Worm (Caenorhabditis elegans) whole organism, mixed stage, embryonic: ENCODE measurements around the gene ogdh-2.

ENCODE experiments used
- M03D4.4 ChIP-seq: sonication (generic microtip); optimal IDR thresholded peaks from 2 replicates; lab custom pipeline; 2017; ENCODE audit warnings: mild to moderate bottlenecking, missing genetic modification characterization, missing compliant biosample characterization
- bed-3 ChIP-seq: fragments of 200-800 bp; sonication (Bioruptor generic); optimal IDR thresholded peaks from 3 replicates; lab custom pipeline; 2018; ENCODE audit warnings: mild to moderate bottlenecking, missing genetic modification characterization, moderate library complexity, missing compliant biosample characterization
- blmp-1 ChIP-seq: fragments of 150-350 bp; optimal IDR thresholded peaks from 2 replicates; lab custom pipeline; 2014; ENCODE audit warnings: missing biosample characterization, missing genetic modification characterization
- ceh-39 ChIP-seq: fragments of 150-350 bp; optimal IDR thresholded peaks from 2 replicates; lab custom pipeline; 2014; ENCODE audit warnings: missing biosample characterization, missing genetic modification characterization
- ceh-43 ChIP-seq: fragments of 200-800 bp; sonication (Bioruptor generic); optimal IDR thresholded peaks from 2 replicates; lab custom pipeline; 2018; ENCODE audit warnings: mild to moderate bottlenecking, missing genetic modification characterization, moderate library complexity, missing compliant biosample characterization
- ces-1 ChIP-seq: fragments of 150-350 bp; optimal IDR thresholded peaks from 2 replicates; lab custom pipeline; 2014; ENCODE audit warnings: missing biosample characterization, missing genetic modification reagents, missing genetic modification characterization
- drap-1 ChIP-seq: fragments of 200-800 bp; sonication (Bioruptor generic); optimal IDR thresholded peaks from 3 replicates; lab custom pipeline; 2018; ENCODE audit warnings: mild to moderate bottlenecking, missing genetic modification characterization, missing compliant biosample characterization
- elt-1 ChIP-seq: sonication (generic microtip); optimal IDR thresholded peaks from 2 replicates; lab custom pipeline; 2017; ENCODE audit warnings: missing genetic modification characterization, mild to moderate bottlenecking, missing compliant biosample characterization, antibody characterized with exemption, moderate library complexity, borderline replicate concordance; ENCODE audit not compliant: insufficient read depth
- elt-3 ChIP-seq: fragments of 150-350 bp; optimal IDR thresholded peaks from 2 replicates; lab custom pipeline; 2014; ENCODE audit warnings: missing biosample characterization, missing genetic modification characterization
- flh-1 ChIP-seq: fragments of 200-800 bp; sonication (Bioruptor generic); optimal IDR thresholded peaks from 2 replicates; lab custom pipeline; 2018; ENCODE audit warnings: mild to moderate bottlenecking, missing genetic modification characterization, moderate library complexity, missing compliant biosample characterization
- ham-2 ChIP-seq: fragments of 200-800 bp; sonication (Bioruptor generic); optimal IDR thresholded peaks from 2 replicates; lab custom pipeline; 2018; ENCODE audit warnings: mild to moderate bottlenecking, missing genetic modification characterization, missing compliant biosample characterization
- hlh-1 ChIP-seq: fragments of 150-350 bp; optimal IDR thresholded peaks from 2 replicates; lab custom pipeline; 2014; ENCODE audit warnings: missing biosample characterization, missing genetic modification reagents, missing genetic modification characterization
- lin-13 ChIP-seq: fragments of 150-350 bp; optimal IDR thresholded peaks from 2 replicates; lab custom pipeline; 2014; ENCODE audit warnings: missing biosample characterization, missing genetic modification characterization
- lin-32 ChIP-seq: fragments of 200-800 bp; sonication (Bioruptor generic); optimal IDR thresholded peaks from 2 replicates; lab custom pipeline; 2018; ENCODE audit warnings: mild to moderate bottlenecking, missing genetic modification characterization, missing compliant biosample characterization
- lsy-2 ChIP-seq: fragments of 150-350 bp; optimal IDR thresholded peaks from 2 replicates; lab custom pipeline; 2014; ENCODE audit warnings: missing biosample characterization, missing genetic modification characterization
- mab-5 ChIP-seq: fragments of 150-350 bp; optimal IDR thresholded peaks from 2 replicates; lab custom pipeline; 2014; ENCODE audit warnings: missing biosample characterization, missing genetic modification characterization
- mep-1 ChIP-seq: fragments of 150-350 bp; optimal IDR thresholded peaks from 2 replicates; lab custom pipeline; 2017; ENCODE audit warnings: missing biosample characterization, missing genetic modification reagents, missing genetic modification characterization, inconsistent platforms
- mls-2 ChIP-seq: sonication (generic microtip); optimal IDR thresholded peaks from 2 replicates; lab custom pipeline; 2016; ENCODE audit warnings: mild to moderate bottlenecking, missing genetic modification characterization, moderate library complexity, missing compliant biosample characterization
- nhr-12 ChIP-seq: fragments of 150-350 bp; optimal IDR thresholded peaks from 2 replicates; lab custom pipeline; 2014; ENCODE audit warnings: missing biosample characterization, missing genetic modification characterization
- nhr-2 ChIP-seq: fragments of 150-350 bp; optimal IDR thresholded peaks from 2 replicates; lab custom pipeline; 2014; ENCODE audit warnings: missing biosample characterization, missing genetic modification characterization
- nhr-237 ChIP-seq: fragments of 150-350 bp; optimal IDR thresholded peaks from 2 replicates; lab custom pipeline; 2014; ENCODE audit warnings: missing biosample characterization, missing genetic modification characterization
- nhr-28 ChIP-seq: fragments of 150-350 bp; optimal IDR thresholded peaks from 2 replicates; lab custom pipeline; 2014; ENCODE audit warnings: missing biosample characterization, missing genetic modification characterization
- nhr-76 ChIP-seq: sonication (generic microtip); optimal IDR thresholded peaks from 2 replicates; lab custom pipeline; 2017; ENCODE audit warnings: missing biosample characterization, missing genetic modification characterization
- pha-4 ChIP-seq: fragments of 150-350 bp; optimal IDR thresholded peaks from 2 replicates; lab custom pipeline; 2018; ENCODE audit warnings: missing biosample characterization, missing genetic modification reagents, missing genetic modification characterization
- sem-2 ChIP-seq: fragments of 200-800 bp; sonication (Bioruptor generic); optimal IDR thresholded peaks from 2 replicates; lab custom pipeline; 2018; ENCODE audit warnings: mild to moderate bottlenecking, missing genetic modification characterization, missing compliant biosample characterization
- snpc-4 ChIP-seq: fragments of 150-350 bp; optimal IDR thresholded peaks from 2 replicates; lab custom pipeline; 2014; ENCODE audit warnings: missing biosample characterization, missing genetic modification characterization
- tbx-8 ChIP-seq: fragments of 200-800 bp; sonication (Bioruptor generic); optimal IDR thresholded peaks from 2 replicates; lab custom pipeline; 2018; ENCODE audit warnings: mild to moderate bottlenecking, missing genetic modification characterization, moderate library complexity, missing compliant biosample characterization
- unc-120 ChIP-seq: sonication (generic microtip); optimal IDR thresholded peaks from 2 replicates; lab custom pipeline; 2017; ENCODE audit warnings: missing genetic modification characterization, missing compliant biosample characterization; ENCODE audit not compliant: poor library complexity, severe bottlenecking
- unc-39 ChIP-seq: fragments of 150-350 bp; optimal IDR thresholded peaks from 2 replicates; lab custom pipeline; 2014; ENCODE audit warnings: missing biosample characterization, missing genetic modification characterization
- unc-62 ChIP-seq: fragments of 150-350 bp; optimal IDR thresholded peaks from 2 replicates; lab custom pipeline; 2014; ENCODE audit warnings: missing biosample characterization, missing genetic modification reagents, missing genetic modification characterization
- ztf-11 ChIP-seq: fragments of 150-350 bp; optimal IDR thresholded peaks from 2 replicates; lab custom pipeline; 2014; ENCODE audit warnings: missing biosample characterization, missing genetic modification characterization

Gene ogdh-2

DNA sequence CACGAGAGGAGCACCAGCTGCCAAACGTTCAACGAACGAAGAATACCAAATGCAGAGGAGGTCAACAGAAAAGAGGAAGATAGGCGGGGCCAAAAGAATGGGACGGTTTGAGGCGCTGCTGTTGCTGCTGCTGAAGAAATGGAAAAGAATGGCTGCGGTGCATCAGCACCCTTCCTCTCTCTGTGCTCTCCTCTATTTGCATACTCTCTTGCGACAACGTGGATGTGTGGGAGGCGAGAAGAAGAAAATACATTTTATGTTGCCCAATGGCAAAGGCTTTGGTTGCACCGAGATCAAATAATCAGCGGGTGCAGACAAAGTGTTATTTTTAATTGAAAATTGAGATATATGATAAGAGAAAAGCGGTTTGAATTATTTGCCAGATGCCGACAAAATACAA is 35.9 kb upstream of the ogdh-2 start:
- no peak for TF ChIP-seq unc-39 (tag; lab: Kevin White, UChicago)
- TF ChIP-seq, all 35 proteins: peak for 0

DNA sequence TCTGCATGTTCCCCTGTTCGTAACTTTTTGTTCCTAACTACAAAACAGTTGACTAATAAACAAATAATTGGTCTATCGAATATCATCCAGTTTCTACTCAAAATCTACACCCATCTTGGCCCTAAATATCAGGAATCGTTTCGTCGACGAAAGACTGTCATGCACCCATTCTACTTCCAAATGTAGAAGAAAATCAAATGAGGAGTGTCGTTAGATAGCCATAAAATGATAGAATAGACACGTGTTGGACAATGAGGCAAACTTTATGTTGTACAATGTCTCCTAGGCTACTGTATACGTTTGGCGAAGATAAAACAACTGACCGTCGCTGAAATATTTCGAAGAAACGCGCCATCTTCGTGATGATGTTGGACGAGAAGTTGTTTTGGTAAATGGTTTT is 34.3 kb upstream of the ogdh-2 start:
- TF ChIP-seq lsy-2 (tag; lab: Kevin White, UChicago) (no peak), M03D4.4 (tag; lab: Kevin White, UChicago) (no peak), sem-2 (GFP tag; lab: Kevin White, UChicago) (no peak), drap-1 (GFP tag; lab: Kevin White, UChicago) (no peak), nhr-28 (tag; lab: Kevin White, UChicago) (no peak), mab-5 (tag; lab: Kevin White, UChicago) (no peak), elt-1 (tag; lab: Kevin White, UChicago) (no peak), nhr-237 (no peak), ceh-39 (tag; lab: Kevin White, UChicago) (no peak)

- TF ChIP-seq M03D4.4 (tag; lab: Kevin White, UChicago) (no peak), snpc-4 (no peak), sem-2 (GFP tag; lab: Kevin White, UChicago) (no peak), lin-13 (tag; lab: Kevin White, UChicago) (no peak), ceh-43 (no peak), elt-1 (tag; lab: Kevin White, UChicago) (no peak), ztf-11 (tag; lab: Kevin White, UChicago) (no peak), mep-1 (tag; lab: Kevin White, UChicago) (no peak), flh-1 (no peak), drap-1 (GFP tag; lab: Kevin White, UChicago) (no peak), ces-1 (GFP tag; lab: Kevin White, UChicago) (no peak), bed-3 (GFP tag; lab: Kevin White, UChicago) (no peak), nhr-2 (tag; lab: Kevin White, UChicago) (no peak), elt-3 (tag; lab: Kevin White, UChicago) (no peak), ceh-39 (tag; lab: Kevin White, UChicago) (no peak), unc-120 (tag; lab: Kevin White, UChicago) (no peak)
Measured at ce11 chrV:12161157-12161556, 33.1 kb upstream of the ogdh-2 start.

DNA sequence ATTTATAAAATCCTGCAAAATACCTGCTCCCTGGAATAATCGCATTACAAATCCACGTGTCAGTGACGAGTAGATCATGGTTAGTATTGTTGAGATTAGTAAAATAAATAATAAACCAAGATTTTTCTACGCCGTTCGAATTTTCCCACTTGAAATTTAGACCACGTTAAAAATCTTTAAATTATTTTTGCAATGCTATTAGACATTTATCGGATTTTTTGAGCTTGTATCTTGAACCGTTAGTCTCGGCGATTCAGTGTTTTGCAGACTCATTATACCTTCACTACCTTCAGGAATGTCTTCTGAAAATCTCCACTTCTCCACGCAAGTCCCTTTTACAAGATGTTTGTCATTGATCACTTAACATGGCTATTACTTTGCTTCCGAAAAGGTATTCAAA is 32.1 kb upstream of the ogdh-2 start, which contains the start of gene C27A7.5:
Gene C27A7.5 (minus strand): TSS at position 101 of the 400 bp plus-strand sequence.
- TF ChIP-seq pha-4 (tag; lab: Kevin White, UChicago) (no peak), unc-120 (tag; lab: Kevin White, UChicago) (no peak), tbx-8 (GFP tag; lab: Kevin White, UChicago) (no peak), nhr-76 (tag; lab: Kevin White, UChicago) (no peak), elt-3 (tag; lab: Kevin White, UChicago) (no peak), M03D4.4 (tag; lab: Kevin White, UChicago) (no peak), mls-2 (tag; lab: Kevin White, UChicago) (no peak), bed-3 (GFP tag; lab: Kevin White, UChicago) (no peak), nhr-237 (no peak), nhr-2 (tag; lab: Kevin White, UChicago) (no peak)

- TF ChIP-seq elt-3 (tag; lab: Kevin White, UChicago) (no peak), blmp-1 (tag; lab: Kevin White, UChicago) (no peak), ztf-11 (tag; lab: Kevin White, UChicago) (no peak)
Measured at ce11 chrV:12162906-12163305, 31.4 kb upstream of the ogdh-2 start, which contains the start of gene srj-4. Gene srj-4, plus strand, starts transcription at chrV:12163206.

DNA sequence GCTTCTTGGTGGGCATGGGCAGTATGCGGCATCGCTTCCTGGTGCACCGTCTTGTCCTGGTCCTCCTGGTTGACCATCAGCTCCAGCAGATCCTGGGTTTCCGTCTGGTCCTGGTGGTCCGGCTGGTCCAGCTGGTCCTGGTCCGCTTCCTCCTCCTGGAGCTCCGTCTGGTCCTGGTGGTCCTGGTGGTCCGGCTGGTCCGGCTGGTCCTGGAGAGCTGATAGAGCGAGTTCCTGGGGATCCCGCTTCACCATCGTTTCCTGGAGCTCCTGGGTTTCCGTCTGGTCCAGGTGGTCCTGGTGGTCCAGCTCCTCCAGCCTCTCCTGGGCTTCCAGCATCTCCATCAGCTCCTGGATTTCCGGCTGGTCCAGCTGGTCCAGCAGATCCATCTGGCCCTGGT is 27.3 kb upstream of the ogdh-2 start:
- TF ChIP-seq lin-32 (GFP tag; lab: Kevin White, UChicago) (no peak), sem-2 (GFP tag; lab: Kevin White, UChicago) (no peak), ham-2 (GFP tag; lab: Kevin White, UChicago) (no peak), ceh-43 (no peak), snpc-4 (no peak), nhr-12 (tag; lab: Kevin White, UChicago) (no peak), mls-2 (tag; lab: Kevin White, UChicago) (no peak), blmp-1 (tag; lab: Kevin White, UChicago) (no peak), drap-1 (GFP tag; lab: Kevin White, UChicago) (no peak), unc-62 (GFP tag; lab: Kevin White, UChicago) (no peak), bed-3 (GFP tag; lab: Kevin White, UChicago) (no peak), hlh-1 (tag; lab: Kevin White, UChicago) (no peak), elt-1 (tag; lab: Kevin White, UChicago) (no peak)
